Fruit fly (Drosophila melanogaster) whole organism, embryonic: ENCODE results near the gene CG42758.

Experiments used
- Atf3 ChIP-seq: fragments of 200-800 bp; sonication (Bioruptor generic); optimal IDR thresholded peaks from 3 replicates; lab custom pipeline; 2016; ENCODE audit warnings: missing biosample characterization, missing genetic modification characterization
- Bgb ChIP-seq: fragments of 200-800 bp; sonication (Bioruptor generic); IDR thresholded peaks from 2 replicates; pipeline ENCODE4 v1.3.6; 2022; ENCODE audit warnings: missing biosample characterization, missing genetic modification characterization; ENCODE audit not compliant: partially characterized antibody
- CG10209 ChIP-seq: fragments of 200-800 bp; sonication (Bioruptor generic); optimal IDR thresholded peaks from 3 replicates; lab custom pipeline; 2017; ENCODE audit warnings: missing biosample characterization, mild to moderate bottlenecking, missing genetic modification characterization, missing genetic modification reagents
- CG11085 ChIP-seq: fragments of 200-800 bp; sonication (Bioruptor generic); IDR thresholded peaks from 2 replicates; pipeline ENCODE4 v1.3.6; 2022; ENCODE audit warnings: missing biosample characterization, missing genetic modification characterization
- CG15011 ChIP-seq: fragments of 200-800 bp; sonication (Bioruptor generic); optimal IDR thresholded peaks from 3 replicates; lab custom pipeline; 2018; ENCODE audit warnings: missing biosample characterization, mild to moderate bottlenecking, missing genetic modification characterization
- CG15479 ChIP-seq: fragments of 200-800 bp; sonication (Bioruptor generic); optimal IDR thresholded peaks from 3 replicates; lab custom pipeline; 2019; ENCODE audit warnings: missing biosample characterization, mild to moderate bottlenecking, missing genetic modification characterization, moderate library complexity
- CG16779 ChIP-seq: fragments of 200-800 bp; sonication (Bioruptor generic); IDR thresholded peaks from 2 replicates; pipeline ENCODE4 v1.3.6; 2022; ENCODE audit warnings: missing biosample characterization, missing genetic modification characterization
- CG17912 ChIP-seq: fragments of 200-800 bp; sonication (Bioruptor generic); optimal IDR thresholded peaks from 2 replicates; lab custom pipeline; 2018; ENCODE audit warnings: missing biosample characterization, mild to moderate bottlenecking, missing genetic modification characterization
- CG18262 ChIP-seq: fragments of 200-800 bp; optimal IDR thresholded peaks from 3 replicates; lab custom pipeline; 2019; ENCODE audit warnings: missing biosample characterization, mild to moderate bottlenecking, missing genetic modification characterization, moderate library complexity
- CG2199 ChIP-seq: fragments of 200-800 bp; sonication (Bioruptor generic); IDR thresholded peaks from 3 replicates; pipeline ENCODE4 v1.3.6; 2022; ENCODE audit warnings: missing biosample characterization, missing genetic modification characterization
- CG2678 ChIP-seq: fragments of 200-800 bp; sonication (Bioruptor generic); optimal IDR thresholded peaks from 3 replicates; lab custom pipeline; 2019; ENCODE audit warnings: missing biosample characterization, mild to moderate bottlenecking, missing genetic modification characterization, moderate library complexity
- CG34376 ChIP-seq: fragments of 200-800 bp; sonication (Bioruptor generic); optimal IDR thresholded peaks from 2 replicates; lab custom pipeline; 2018; ENCODE audit warnings: missing biosample characterization, mild to moderate bottlenecking, missing genetic modification characterization
- CG3838 ChIP-seq: fragments of 200-800 bp; sonication (Bioruptor generic); optimal IDR thresholded peaks from 3 replicates; lab custom pipeline; 2016; ENCODE audit warnings: missing biosample characterization, missing genetic modification characterization
- CHES-1-like ChIP-seq: fragments of 200-800 bp; sonication (Bioruptor generic); optimal IDR thresholded peaks from 2 replicates; lab custom pipeline; 2016; ENCODE audit warnings: missing biosample characterization, missing genetic modification characterization
- Deaf1 ChIP-seq: fragments of 200-800 bp; optimal IDR thresholded peaks from 3 replicates; lab custom pipeline; 2019; ENCODE audit warnings: missing biosample characterization, mild to moderate bottlenecking, missing genetic modification characterization, moderate library complexity
- GATAe ChIP-seq: fragments of 200-800 bp; sonication (Bioruptor generic); conservative IDR thresholded peaks from 2 replicates; pipeline ENCODE4 v1.3.6; 2022; ENCODE audit warnings: missing biosample characterization, missing genetic modification characterization
- HmgZ ChIP-seq: fragments of 200-800 bp; sonication (Bioruptor generic); optimal IDR thresholded peaks from 2 replicates; lab custom pipeline; 2018; ENCODE audit warnings: missing biosample characterization, mild to moderate bottlenecking, missing genetic modification characterization
- Nf-YA ChIP-seq: fragments of 200-800 bp; sonication (Bioruptor generic); IDR thresholded peaks from 2 replicates; pipeline ENCODE4 v1.3.6; 2022; ENCODE audit warnings: missing biosample characterization, missing genetic modification characterization
- NfI ChIP-seq: fragments of 200-800 bp; sonication (Bioruptor generic); optimal IDR thresholded peaks from 3 replicates; lab custom pipeline; 2018; ENCODE audit warnings: missing biosample characterization, mild to moderate bottlenecking, missing genetic modification characterization, moderate library complexity
- Pdp1 ChIP-seq, 2 experiments: fragments of 200-800 bp; sonication (Bioruptor generic); optimal IDR thresholded peaks; 3 replicates each; lab custom pipeline; 2016; ENCODE audit warnings: missing biosample characterization in 2 of 2, missing genetic modification characterization in 2 of 2, mild to moderate bottlenecking in 1 of 2, moderate library complexity in 1 of 2
- Sox100B ChIP-seq: fragments of 200-800 bp; sonication (Bioruptor generic); optimal IDR thresholded peaks from 3 replicates; lab custom pipeline; 2018; ENCODE audit warnings: missing biosample characterization, mild to moderate bottlenecking, missing genetic modification characterization
- ase ChIP-seq: fragments of 200-800 bp; sonication (Bioruptor generic); IDR thresholded peaks from 3 replicates; pipeline ENCODE4 v1.3.6; 2022; ENCODE audit warnings: missing biosample characterization, missing genetic modification characterization
- chn ChIP-seq: fragments of 200-800 bp; sonication (Bioruptor generic); optimal IDR thresholded peaks from 2 replicates; lab custom pipeline; 2016; ENCODE audit warnings: missing biosample characterization, missing genetic modification characterization
- cwo ChIP-seq: fragments of 200-800 bp; sonication (Bioruptor generic); optimal IDR thresholded peaks from 3 replicates; lab custom pipeline; 2017; ENCODE audit warnings: missing biosample characterization, missing genetic modification characterization, mild to moderate bottlenecking, moderate library complexity, missing genetic modification reagents
- exex ChIP-seq: fragments of 200-800 bp; sonication (Bioruptor generic); optimal IDR thresholded peaks from 4 replicates; lab custom pipeline; 2018; ENCODE audit warnings: missing biosample characterization, mild to moderate bottlenecking, missing genetic modification characterization, moderate library complexity
- ftz-f1 ChIP-seq: fragments of 200-800 bp; sonication (Bioruptor generic); optimal IDR thresholded peaks from 2 replicates; lab custom pipeline; 2016; ENCODE audit warnings: missing biosample characterization, missing genetic modification characterization
- fu2 ChIP-seq: fragments of 200-800 bp; sonication (Bioruptor generic); optimal IDR thresholded peaks from 2 replicates; lab custom pipeline; 2016; ENCODE audit warnings: missing biosample characterization, missing genetic modification characterization
- grn ChIP-seq: fragments of 200-800 bp; sonication (Bioruptor generic); optimal IDR thresholded peaks from 3 replicates; lab custom pipeline; 2017; ENCODE audit warnings: missing biosample characterization, missing genetic modification characterization
- lab ChIP-seq: fragments of 200-800 bp; sonication (Bioruptor generic); optimal IDR thresholded peaks from 3 replicates; lab custom pipeline; 2017; ENCODE audit warnings: missing biosample characterization, missing genetic modification characterization, mild to moderate bottlenecking, moderate library complexity, missing genetic modification reagents
- mirr ChIP-seq: fragments of 200-800 bp; sonication (Bioruptor generic); optimal IDR thresholded peaks from 3 replicates; lab custom pipeline; 2018; ENCODE audit warnings: missing biosample characterization, mild to moderate bottlenecking, missing genetic modification characterization
- nom ChIP-seq: fragments of 200-800 bp; sonication (Bioruptor generic); optimal IDR thresholded peaks from 2 replicates; lab custom pipeline; 2017; ENCODE audit warnings: missing biosample characterization, missing genetic modification characterization, mild to moderate bottlenecking, moderate library complexity, missing genetic modification reagents
- sens ChIP-seq: fragments of 200-800 bp; sonication (Bioruptor generic); peaks from one replicate; lab custom pipeline; 2016; ENCODE audit warnings: missing biosample characterization, missing genetic modification characterization
- sna ChIP-seq: fragments of 200-800 bp; sonication (Bioruptor generic); IDR thresholded peaks from 2 replicates; pipeline ENCODE4 v1.3.6; 2022; ENCODE audit warnings: missing biosample characterization, missing genetic modification characterization; ENCODE audit not compliant: partially characterized antibody
- sqz ChIP-seq: fragments of 200-800 bp; sonication (Bioruptor generic); optimal IDR thresholded peaks from 3 replicates; lab custom pipeline; 2018; ENCODE audit warnings: missing biosample characterization, mild to moderate bottlenecking, missing genetic modification characterization
- ssp ChIP-seq: fragments of 200-800 bp; sonication (Bioruptor generic); IDR thresholded peaks from 2 replicates; pipeline ENCODE4 v1.3.6; 2022; ENCODE audit warnings: missing biosample characterization, missing genetic modification characterization
- sug ChIP-seq: fragments of 200-800 bp; optimal IDR thresholded peaks from 2 replicates; lab custom pipeline; 2019; ENCODE audit warnings: missing biosample characterization, mild to moderate bottlenecking, missing genetic modification characterization, moderate library complexity
- tx ChIP-seq: fragments of 200-800 bp; sonication (Bioruptor generic); optimal IDR thresholded peaks from 2 replicates; lab custom pipeline; 2016; ENCODE audit warnings: missing biosample characterization, missing genetic modification characterization

CG42758 gene

DNA sequence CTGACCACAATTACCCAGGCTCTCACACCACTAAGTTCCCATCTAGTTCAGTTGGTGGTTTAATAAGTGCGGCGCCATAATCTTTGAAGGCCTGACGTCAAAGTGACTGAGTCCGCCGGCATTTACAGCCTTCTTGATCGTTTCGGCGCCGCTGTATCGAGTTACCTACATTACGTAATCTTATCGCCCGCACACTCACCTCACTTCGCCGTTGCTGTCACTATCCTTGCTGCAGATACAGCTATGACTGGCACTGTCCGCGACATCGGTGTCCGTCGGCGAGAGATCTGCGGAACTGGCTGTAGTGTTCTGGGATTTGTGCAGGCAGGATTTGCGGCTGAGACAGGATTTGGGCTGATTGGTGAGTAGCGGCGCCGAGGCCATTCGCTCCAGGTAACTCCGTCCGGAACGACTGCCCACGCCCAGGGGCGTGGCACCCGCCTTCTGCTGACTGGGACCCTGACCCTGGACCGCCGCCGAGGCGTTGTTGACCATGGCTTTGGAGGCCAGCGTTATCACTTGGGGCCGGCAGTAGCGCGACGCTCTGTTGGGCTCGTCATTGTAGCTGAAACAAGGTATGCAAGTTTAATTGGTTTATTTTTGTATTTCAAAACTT lies 20.2 kb upstream of the CG42758 start (continued):
- TF ChIP-seq tx (no peak), CG16779 (0 out of 2 replicates have a peak, but pooled peaks have one; percentile 21), CG15011 (GFP tag; lab: Kevin White, UChicago) (no peak), Pdp1 (GFP tag; optimal IDR thresholded peaks at IDR 0.05; lab: Kevin White, UChicago) (peak in 1 of 2 experiments; percentile 95), CG10209 (GFP tag; lab: Kevin White, UChicago) (no peak), CG2678 (tag; lab: Kevin White, UChicago) (no peak), sens (GFP tag; lab: Kevin White, UChicago) (peak; percentile 32), exex (tag; lab: Kevin White, UChicago) (peak; percentile 54), Atf3 (GFP tag; lab: Kevin White, UChicago) (no peak), GATAe (GFP tag; lab: Robert Waterston, UW) (peak; percentile 55; the same call in 1 of the 2 replicates), Nf-YA (GFP tag; lab: Robert Waterston, UW) (no peak), sqz (GFP tag; lab: Kevin White, UChicago) (no peak), ssp (GFP tag; lab: Robert Waterston, UW) (no peak), ftz-f1 (GFP tag; lab: Kevin White, UChicago) (peak; percentile 93), fu2 (GFP tag; lab: Kevin White, UChicago) (no peak), CG2199 (GFP tag; lab: Robert Waterston, UW) (peak; percentile 71; the same call in 1 of the 3 replicates), ase (GFP tag; lab: Robert Waterston, UW) (no peak), cwo (GFP tag; lab: Kevin White, UChicago) (peak; percentile 29), sna (GFP tag; lab: Robert Waterston, UW) (no peak), HmgZ (tag; lab: Kevin White, UChicago) (peak; percentile 19), CHES-1-like (GFP tag; lab: Kevin White, UChicago) (no peak), Sox100B (GFP tag; lab: Kevin White, UChicago) (no peak), chn (GFP tag; lab: Kevin White, UChicago) (no peak), nom (GFP tag; lab: Kevin White, UChicago) (no peak), CG17912 (no peak), lab (GFP tag; lab: Kevin White, UChicago) (no peak), CG11085 (GFP tag; lab: Robert Waterston, UW) (no peak), sug (tag; lab: Kevin White, UChicago) (peak; percentile 68), grn (GFP tag; lab: Kevin White, UChicago) (peak; percentile 27), Bgb (GFP tag; lab: Robert Waterston, UW) (0 out of 2 replicates have a peak, but pooled peaks have one; percentile 7), CG3838 (GFP tag; lab: Kevin White, UChicago) (no peak), mirr (GFP tag; lab: Kevin White, UChicago) (peak; percentile 56), CG34376 (GFP tag; lab: Kevin White, UChicago) (peak; percentile 63), Deaf1 (tag; lab: Kevin White, UChicago) (no peak), CG18262 (tag; lab: Kevin White, UChicago) (no peak), NfI (GFP tag; lab: Kevin White, UChicago) (no peak), CG15479 (GFP tag; lab: Kevin White, UChicago) (peak; percentile 68)
